Worm (Caenorhabditis elegans) whole organism, early embryonic: ENCODE results near the gene ram-5.
A peak's percentile ranks its signal among the peaks of the same experiment; 100 is the strongest.

Experiments
- B0310.2 ChIP-seq: sonication (generic microtip); optimal IDR thresholded peaks from 2 replicates; lab custom pipeline; 2016; ENCODE audit warnings: mild to moderate bottlenecking, missing genetic modification characterization, missing compliant biosample characterization
- F13C5.2 ChIP-seq: sonication (generic microtip); optimal IDR thresholded peaks from 2 replicates; lab custom pipeline; 2017; ENCODE audit warnings: mild to moderate bottlenecking, missing genetic modification characterization, inconsistent platforms, missing compliant biosample characterization
- ceh-13 ChIP-seq: fragments of 200-800 bp; sonication (Bioruptor generic); optimal IDR thresholded peaks from 2 replicates; lab custom pipeline; 2018; ENCODE audit warnings: mild to moderate bottlenecking, missing genetic modification characterization, missing compliant biosample characterization
- ceh-36 ChIP-seq: sonication (generic microtip); optimal IDR thresholded peaks from 2 replicates; lab custom pipeline; 2016; ENCODE audit warnings: missing genetic modification characterization, inconsistent platforms, missing compliant biosample characterization
- flt-1 ChIP-seq: fragments of 200-800 bp; sonication (Bioruptor generic); IDR thresholded peaks from 2 replicates; pipeline ENCODE4 v1.3.6; 2022; ENCODE audit warnings: missing genetic modification characterization, missing compliant biosample characterization
- hmbx-1 ChIP-seq: sonication (generic microtip); optimal IDR thresholded peaks from 2 replicates; lab custom pipeline; 2016; ENCODE audit warnings: mild to moderate bottlenecking, missing genetic modification characterization, missing compliant biosample characterization
- hmg-4 ChIP-seq: fragments of 200-800 bp; sonication (Bioruptor generic); optimal IDR thresholded peaks from 2 replicates; lab custom pipeline; 2018; ENCODE audit warnings: mild to moderate bottlenecking, missing genetic modification characterization, missing compliant biosample characterization
- tbx-37 ChIP-seq: fragments of 200-800 bp; sonication (Bioruptor generic); conservative IDR thresholded peaks from 2 replicates; pipeline ENCODE4 v1.3.6; 2022; ENCODE audit warnings: missing genetic modification reagents, missing genetic modification characterization, missing compliant biosample characterization
- tra-4 ChIP-seq: sonication (generic microtip); optimal IDR thresholded peaks from 2 replicates; lab custom pipeline; 2017; ENCODE audit warnings: missing genetic modification characterization, missing compliant biosample characterization

ram-5 gene

ce11 chrX:14599245-14599644 is 49.3 kb downstream of the ram-5 start, which contains the start of gene C44H4.6:
Gene C44H4.6 (minus strand): TSS chrX:14599345.
- TF ChIP-seq hmg-4 (GFP tag; lab: Kevin White, UChicago) (no peak), F13C5.2 (tag; lab: Kevin White, UChicago) (no peak), ceh-13 (no peak), B0310.2 (no peak), ceh-36 (tag; lab: Kevin White, UChicago) (no peak), hmbx-1 (tag; lab: Kevin White, UChicago) (no peak), flt-1 (GFP tag; lab: Robert Waterston, UW) (no peak), tbx-37 (no peak)

ce11 chrX:14602676-14603075 is 52.7 kb downstream of the ram-5 start, which contains the start of gene eor-2:
Gene eor-2 (plus strand): TSS chrX:14603017.
- TF ChIP-seq tra-4 (tag; lab: Kevin White, UChicago) (no peak), F13C5.2 (tag; lab: Kevin White, UChicago) (peak; percentile 27), flt-1 (GFP tag; lab: Robert Waterston, UW) (peak; percentile 3; the same call in 1 of the 2 replicates)
